Fruit fly (Drosophila melanogaster) whole organism, wandering third instar larva: ENCODE results near the gene lobo.
"Not testable (repeated sequence)": the region's sequence is repeated elsewhere in the genome, so short reads cannot be mapped to it uniquely, and the experiment has no call there.

ENCODE experiments used
- Hr83 ChIP-seq: fragments of 200-300 bp; sonication (Bioruptor generic); optimal IDR thresholded peaks from 2 replicates; lab custom pipeline; 2016; ENCODE audit warnings: missing biosample characterization, mild to moderate bottlenecking, missing genetic modification characterization, moderate library complexity; ENCODE audit not compliant: poor library complexity, severe bottlenecking
- Mio ChIP-seq: sonication (Bioruptor generic); optimal IDR thresholded peaks from 2 replicates; lab custom pipeline; 2016; ENCODE audit warnings: missing biosample characterization, missing genetic modification characterization
- OdsH ChIP-seq: fragments of 200-800 bp; sonication (Bioruptor generic); optimal IDR thresholded peaks from 2 replicates; lab custom pipeline; 2016; ENCODE audit warnings: missing biosample characterization, mild to moderate bottlenecking, missing genetic modification characterization
- Sp1 ChIP-seq: fragments of 200-800 bp; sonication (Bioruptor generic); optimal IDR thresholded peaks from 3 replicates; lab custom pipeline; 2019; ENCODE audit warnings: missing biosample characterization, mild to moderate bottlenecking, missing genetic modification characterization, moderate library complexity
- br ChIP-seq: fragments of 200-800 bp; sonication (Bioruptor generic); optimal IDR thresholded peaks from 2 replicates; lab custom pipeline; 2016; ENCODE audit warnings: missing biosample characterization, missing genetic modification characterization
- pan ChIP-seq: fragments of >200 bp; optimal IDR thresholded peaks from 2 replicates; lab custom pipeline; 2017
- rgr ChIP-seq: fragments of 200-800 bp; sonication (Bioruptor generic); optimal IDR thresholded peaks from 3 replicates; lab custom pipeline; 2016; ENCODE audit warnings: missing biosample characterization, mild to moderate bottlenecking, missing genetic modification characterization
- tai ChIP-seq: sonication (Bioruptor generic); optimal IDR thresholded peaks from 2 replicates; lab custom pipeline; 2016; ENCODE audit warnings: missing biosample characterization, missing genetic modification characterization
- woc ChIP-seq: sonication (Bioruptor generic); optimal IDR thresholded peaks from 2 replicates; lab custom pipeline; 2016; ENCODE audit warnings: missing biosample characterization, mild to moderate bottlenecking, missing genetic modification characterization

DNA sequence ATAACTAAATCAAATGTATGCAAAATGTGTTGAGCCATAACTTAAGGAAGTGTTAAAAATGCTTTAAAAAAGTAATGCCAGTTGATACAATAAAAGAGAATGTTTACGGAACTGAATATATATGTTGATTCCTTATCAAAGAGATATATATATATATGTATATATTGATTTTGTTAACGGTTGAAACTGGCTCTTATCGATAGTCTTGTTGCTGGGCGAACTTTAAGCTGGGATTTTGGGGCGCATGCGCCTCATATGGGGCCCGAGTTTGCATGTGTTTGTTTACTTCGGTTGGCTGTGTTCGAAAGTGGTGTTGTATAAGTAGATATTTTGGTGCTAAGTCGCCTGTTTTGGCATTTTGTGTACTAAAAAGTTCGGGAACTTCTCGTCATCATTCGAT is 62.5 kb downstream of the lobo start, which contains the start of gene Bili:
- not testable (repeated sequence) for TF ChIP-seq woc; OdsH (GFP tag; lab: Kevin White, UChicago); br (GFP tag; lab: Kevin White, UChicago); rgr (GFP tag; lab: Kevin White, UChicago); pan (lab: Kevin White, UChicago); Mio; Hr83 (GFP tag; lab: Kevin White, UChicago); Sp1; tai (GFP tag; lab: Kevin White, UChicago)
